Worm (Caenorhabditis elegans) whole organism, L1 larva: Measurements from ENCODE around the gene sto-1.

Source experiments
- C04F5.9 ChIP-seq: sonication (generic microtip); optimal IDR thresholded peaks from 2 replicates; lab custom pipeline; 2016; ENCODE audit warnings: missing genetic modification characterization, missing compliant biosample characterization
- C16A3.4 ChIP-seq: fragments of 150-350 bp; optimal IDR thresholded peaks from 2 replicates; lab custom pipeline; 2014; ENCODE audit warnings: missing biosample characterization, missing genetic modification characterization
- C34B4.2 ChIP-seq: sonication (generic microtip); optimal IDR thresholded peaks from 2 replicates; lab custom pipeline; 2017; ENCODE audit warnings: mild to moderate bottlenecking, missing genetic modification characterization, missing compliant biosample characterization
- F16B12.6 ChIP-seq: fragments of 150-350 bp; optimal IDR thresholded peaks from 2 replicates; lab custom pipeline; 2014; ENCODE audit warnings: missing biosample characterization, missing genetic modification characterization
- aha-1 ChIP-seq: fragments of 150-350 bp; optimal IDR thresholded peaks from 2 replicates; lab custom pipeline; 2014; ENCODE audit warnings: missing biosample characterization, missing genetic modification characterization
- alr-1 ChIP-seq: fragments of 200-800 bp; sonication (Bioruptor generic); optimal IDR thresholded peaks from 2 replicates; lab custom pipeline; 2018; ENCODE audit warnings: borderline replicate concordance, mild to moderate bottlenecking, missing genetic modification characterization, missing compliant biosample characterization
- blmp-1 ChIP-seq: fragments of 150-350 bp; optimal IDR thresholded peaks from 2 replicates; lab custom pipeline; 2014; ENCODE audit warnings: missing biosample characterization, missing genetic modification characterization
- ceh-63 ChIP-seq: fragments of 200-800 bp; sonication (Bioruptor generic); optimal IDR thresholded peaks from 2 replicates; lab custom pipeline; 2018; ENCODE audit warnings: mild to moderate bottlenecking, missing genetic modification characterization, missing compliant biosample characterization
- ceh-8 ChIP-seq: fragments of 200-800 bp; sonication (Bioruptor generic); optimal IDR thresholded peaks from 2 replicates; lab custom pipeline; 2018; ENCODE audit warnings: mild to moderate bottlenecking, missing genetic modification characterization, moderate library complexity, missing compliant biosample characterization
- ceh-82 ChIP-seq, 3 experiments: fragments of 150-350 bp in 1 of 3; sonication (generic microtip) in 2 of 3; optimal IDR thresholded peaks; 2 replicates each; lab custom pipeline; 2014 to 2017; ENCODE audit warnings: missing biosample characterization in 3 of 3, missing genetic modification characterization in 3 of 3
- ces-1 ChIP-seq: fragments of 150-350 bp; optimal IDR thresholded peaks from 2 replicates; lab custom pipeline; 2014; ENCODE audit warnings: missing biosample characterization, missing genetic modification reagents, missing genetic modification characterization
- elt-3 ChIP-seq, 6 experiments: fragments of 150-350 bp in 1 of 6; sonication (generic microtip); optimal IDR thresholded peaks; 2 replicates each; lab custom pipeline; 2017 to 2018; ENCODE audit warnings: missing biosample characterization in 6 of 6, missing genetic modification characterization in 6 of 6, inconsistent platforms in 1 of 6
- fkh-4 ChIP-seq: sonication (generic microtip); optimal IDR thresholded peaks from 2 replicates; lab custom pipeline; 2016; ENCODE audit warnings: missing compliant biosample characterization, missing genetic modification characterization, borderline replicate concordance
- fkh-8 ChIP-seq: sonication (generic microtip); optimal IDR thresholded peaks from 2 replicates; lab custom pipeline; 2016; ENCODE audit warnings: mild to moderate bottlenecking, missing genetic modification characterization, missing compliant biosample characterization
- fos-1 ChIP-seq: fragments of 150-350 bp; optimal IDR thresholded peaks from 2 replicates; lab custom pipeline; 2014; ENCODE audit warnings: missing biosample characterization, missing genetic modification characterization
- hpl-2 ChIP-seq: fragments of 150-350 bp; optimal IDR thresholded peaks from 2 replicates; lab custom pipeline; 2014; ENCODE audit warnings: missing biosample characterization, missing genetic modification reagents, missing genetic modification characterization
- isw-1 ChIP-seq: fragments of 200-800 bp; sonication (Bioruptor generic); IDR thresholded peaks from 2 replicates; pipeline ENCODE4 v1.3.6; 2022; ENCODE audit warnings: missing genetic modification characterization, missing compliant biosample characterization
- lin-14 ChIP-seq: fragments of 200-800 bp; sonication (Bioruptor generic); optimal IDR thresholded peaks from 2 replicates; lab custom pipeline; 2018; ENCODE audit warnings: mild to moderate bottlenecking, missing genetic modification characterization, moderate library complexity, missing compliant biosample characterization
- lin-39 ChIP-seq: fragments of 150-350 bp; optimal IDR thresholded peaks from 2 replicates; lab custom pipeline; 2014; ENCODE audit warnings: missing biosample characterization, missing genetic modification reagents, missing genetic modification characterization
- lsy-2 ChIP-seq, 2 experiments: fragments of 150-350 bp; optimal IDR thresholded peaks; 2 replicates each; lab custom pipeline; 2014; ENCODE audit warnings: missing biosample characterization in 2 of 2, missing genetic modification characterization in 2 of 2
- mef-2 ChIP-seq: fragments of 150-350 bp; optimal IDR thresholded peaks from 2 replicates; lab custom pipeline; 2014; ENCODE audit warnings: missing biosample characterization, missing genetic modification characterization
- mep-1 ChIP-seq: fragments of 150-350 bp; optimal IDR thresholded peaks from 2 replicates; lab custom pipeline; 2014; ENCODE audit warnings: missing biosample characterization, missing genetic modification characterization
- nhr-12 ChIP-seq: sonication (generic microtip); optimal IDR thresholded peaks from 2 replicates; lab custom pipeline; 2017; ENCODE audit warnings: missing biosample characterization, missing genetic modification characterization
- nhr-20 ChIP-seq: sonication (generic microtip); optimal IDR thresholded peaks from 2 replicates; lab custom pipeline; 2016; ENCODE audit warnings: mild to moderate bottlenecking, missing genetic modification characterization, missing compliant biosample characterization
- nhr-237 ChIP-seq: fragments of 150-350 bp; optimal IDR thresholded peaks from 2 replicates; lab custom pipeline; 2014; ENCODE audit warnings: missing biosample characterization, missing genetic modification characterization
- nhr-47 ChIP-seq: sonication (generic microtip); optimal IDR thresholded peaks from 2 replicates; lab custom pipeline; 2016; ENCODE audit warnings: mild to moderate bottlenecking, missing genetic modification characterization, moderate library complexity, missing compliant biosample characterization
- nhr-71 ChIP-seq: sonication (generic microtip); optimal IDR thresholded peaks from 2 replicates; lab custom pipeline; 2016; ENCODE audit warnings: mild to moderate bottlenecking, missing genetic modification characterization, moderate library complexity, missing compliant biosample characterization
- nhr-76 ChIP-seq: sonication (generic microtip); optimal IDR thresholded peaks from 2 replicates; lab custom pipeline; 2017; ENCODE audit warnings: missing biosample characterization, missing genetic modification characterization
- nhr-84 ChIP-seq: sonication (generic microtip); optimal IDR thresholded peaks from 2 replicates; lab custom pipeline; 2017; ENCODE audit warnings: missing biosample characterization, missing genetic modification characterization
- nhr-85 ChIP-seq: sonication (generic microtip); peaks from one replicate; lab custom pipeline; 2016; ENCODE audit warnings: missing genetic modification characterization, inconsistent platforms, missing compliant biosample characterization
- nhr-90 ChIP-seq: sonication (generic microtip); optimal IDR thresholded peaks from 2 replicates; lab custom pipeline; 2016; ENCODE audit warnings: mild to moderate bottlenecking, missing genetic modification characterization, missing compliant biosample characterization; ENCODE audit not compliant: poor library complexity
- pqm-1 ChIP-seq: sonication (generic microtip); optimal IDR thresholded peaks from 3 replicates; lab custom pipeline; 2017; ENCODE audit warnings: missing biosample characterization, missing genetic modification characterization
- rnt-1 ChIP-seq: sonication (generic microtip); optimal IDR thresholded peaks from 2 replicates; lab custom pipeline; 2016; ENCODE audit warnings: mild to moderate bottlenecking, missing genetic modification characterization, moderate library complexity, missing compliant biosample characterization
- skn-1 ChIP-seq: fragments of 150-350 bp; optimal IDR thresholded peaks from 2 replicates; lab custom pipeline; 2014; ENCODE audit warnings: missing biosample characterization, missing genetic modification characterization
- snu-23 ChIP-seq: sonication (generic microtip); optimal IDR thresholded peaks from 2 replicates; lab custom pipeline; 2016; ENCODE audit warnings: missing genetic modification characterization, missing compliant biosample characterization
- swsn-7 ChIP-seq: sonication (generic microtip); optimal IDR thresholded peaks from 2 replicates; lab custom pipeline; 2016; ENCODE audit warnings: missing genetic modification characterization, missing compliant biosample characterization
- unc-130 ChIP-seq: fragments of 150-350 bp; optimal IDR thresholded peaks from 2 replicates; lab custom pipeline; 2017; ENCODE audit warnings: missing biosample characterization, missing genetic modification characterization, inconsistent platforms
- zag-1 ChIP-seq: fragments of 150-350 bp; optimal IDR thresholded peaks from 2 replicates; lab custom pipeline; 2014; ENCODE audit warnings: missing biosample characterization, missing genetic modification characterization
- ztf-11 ChIP-seq, 2 experiments: sonication (generic microtip); optimal IDR thresholded peaks; 2 replicates each; lab custom pipeline; 2016 to 2017; ENCODE audit warnings: missing genetic modification characterization in 2 of 2, missing biosample characterization in 1 of 2, missing compliant biosample characterization in 1 of 2
- ztf-4 ChIP-seq: fragments of 150-350 bp; optimal IDR thresholded peaks from 2 replicates; lab custom pipeline; 2014; ENCODE audit warnings: missing biosample characterization, missing genetic modification characterization

The sto-1 gene

DNA sequence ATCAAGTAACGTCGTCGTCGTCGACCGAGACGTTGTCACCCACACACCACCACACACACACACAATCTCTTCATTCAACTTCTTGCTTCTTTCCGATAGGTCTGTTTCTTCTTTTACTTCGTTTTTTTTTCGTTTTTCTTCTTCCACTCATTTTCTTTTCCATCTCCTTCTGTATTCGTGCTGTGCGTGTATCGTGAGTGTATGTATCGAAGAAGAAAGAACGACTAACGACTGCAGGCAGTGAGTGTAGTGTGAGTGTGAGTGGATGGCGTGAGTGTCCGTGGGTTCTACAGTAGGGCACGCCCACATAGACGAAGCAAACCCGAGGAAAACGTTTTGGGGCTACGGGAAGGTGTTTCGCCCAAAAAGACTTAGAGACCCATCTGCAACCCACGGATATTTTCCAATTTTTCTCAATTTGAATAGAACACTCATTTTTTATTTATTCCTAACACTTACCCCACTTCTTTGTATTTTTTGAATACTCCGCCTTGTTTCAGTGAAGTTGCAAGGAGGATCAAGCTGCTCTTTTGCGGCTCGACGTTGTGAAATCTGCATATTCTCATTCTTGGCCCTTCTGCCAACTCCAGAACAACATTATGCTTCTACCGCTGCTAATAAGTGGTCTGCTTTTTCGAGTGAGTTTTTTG is 23.1 kb downstream of the sto-1 start, which contains the start of gene adt-2 (continued):
- TF ChIP-seq ceh-8 (GFP tag; lab: Kevin White, UChicago) = no peak
- TF ChIP-seq nhr-12 (tag; lab: Kevin White, UChicago) = no peak
- no peak for TF ChIP-seq nhr-76 (tag; lab: Kevin White, UChicago)
- TF ChIP-seq nhr-84 (tag; lab: Kevin White, UChicago) = no peak
- TF ChIP-seq elt-3 (tag; optimal IDR thresholded peaks at IDR 0.05; lab: Kevin White, UChicago) = peak in 5 of 6 experiments; percentile 6 to 74 (median 54)
- peak; percentile 52 for TF ChIP-seq mep-1 (tag; lab: Kevin White, UChicago)
- no peak for TF ChIP-seq swsn-7
- TF ChIP-seq C34B4.2 (tag; lab: Kevin White, UChicago) = no peak
- TF ChIP-seq pqm-1 (tag; lab: Kevin White, UChicago) = no peak
- TF ChIP-seq ces-1 (GFP tag; lab: Kevin White, UChicago) = no peak
- TF ChIP-seq unc-130 = no peak
- TF ChIP-seq hpl-2 = no peak
- TF ChIP-seq F16B12.6 (tag; lab: Kevin White, UChicago) = no peak
- peak; percentile 43 for TF ChIP-seq C16A3.4 (tag; lab: Kevin White, UChicago)
- no peak for TF ChIP-seq alr-1 (tag; lab: Kevin White, UChicago)
- no peak for TF ChIP-seq fkh-4 (tag; lab: Kevin White, UChicago)
- no peak for TF ChIP-seq ceh-82 (tag; optimal IDR thresholded peaks at IDR 0.05; lab: Kevin White, UChicago)
- no peak for TF ChIP-seq lin-39 (tag; lab: Kevin White, UChicago)
- no peak for TF ChIP-seq fos-1
- TF ChIP-seq aha-1 (tag; lab: Kevin White, UChicago) = no peak
- no peak for TF ChIP-seq mef-2 (tag; lab: Kevin White, UChicago)
- TF ChIP-seq skn-1 (tag; lab: Kevin White, UChicago) = no peak
- TF ChIP-seq ceh-63 (GFP tag; lab: Kevin White, UChicago) = no peak
- TF ChIP-seq rnt-1 (tag; lab: Kevin White, UChicago) = no peak
- no peak for TF ChIP-seq isw-1 (GFP tag; lab: Robert Waterston, UW)
- TF ChIP-seq ztf-11 (tag; optimal IDR thresholded peaks at IDR 0.05; lab: Kevin White, UChicago) = no peak
- TF ChIP-seq lsy-2 (tag; optimal IDR thresholded peaks at IDR 0.05; lab: Kevin White, UChicago) = peak; percentile 20 to 74
- peak; percentile 31 for TF ChIP-seq nhr-71 (tag; lab: Kevin White, UChicago)
- TF ChIP-seq fkh-8 = no peak
- no peak for TF ChIP-seq zag-1 (tag; lab: Kevin White, UChicago)
- TF ChIP-seq, all 84 proteins: peak for 15

DNA sequence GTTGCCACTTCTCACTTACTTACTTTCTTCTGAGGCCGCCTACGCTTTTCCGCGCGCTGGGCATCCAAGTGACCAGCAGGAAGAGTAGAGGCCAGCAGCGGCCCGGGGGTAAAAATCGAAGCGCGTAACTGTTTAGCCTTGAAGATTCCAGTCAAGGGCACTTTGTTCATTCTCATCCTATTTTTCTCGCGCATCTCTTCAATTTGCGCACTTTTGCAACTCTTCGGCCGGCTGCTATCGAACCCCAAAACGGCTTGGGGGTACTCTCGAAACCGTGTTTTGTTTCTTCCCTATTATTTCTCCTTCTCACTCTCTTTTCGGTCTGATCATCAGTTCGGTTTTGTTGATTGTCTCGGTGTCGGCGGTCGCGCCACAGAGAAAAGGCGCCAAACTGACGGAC is 24.0 kb downstream of the sto-1 start:
- TF ChIP-seq snu-23 (GFP tag; lab: Kevin White, UChicago) = peak; percentile 23
- TF ChIP-seq elt-3 (tag; optimal IDR thresholded peaks at IDR 0.05; lab: Kevin White, UChicago) = peak in 1 of 6 experiments; percentile 12
- TF ChIP-seq nhr-237 (tag; lab: Kevin White, UChicago) = no peak
- TF ChIP-seq fkh-4 (tag; lab: Kevin White, UChicago) = no peak
- no peak for TF ChIP-seq ztf-4 (tag; lab: Kevin White, UChicago)
- peak; percentile 6 for TF ChIP-seq nhr-90 (tag; lab: Kevin White, UChicago)
- peak; percentile 88 for TF ChIP-seq nhr-85 (tag; lab: Kevin White, UChicago)
- peak; percentile 65 for TF ChIP-seq lin-14
- TF ChIP-seq blmp-1 (tag; lab: Kevin White, UChicago) = peak; percentile 68
- peak; percentile 56 for TF ChIP-seq nhr-71 (tag; lab: Kevin White, UChicago)
- TF ChIP-seq nhr-47 (tag; lab: Kevin White, UChicago) = peak; percentile 6
- TF ChIP-seq ces-1 (GFP tag; lab: Kevin White, UChicago) = no peak
- TF ChIP-seq C04F5.9 (tag; lab: Kevin White, UChicago) = no peak
- TF ChIP-seq skn-1 (tag; lab: Kevin White, UChicago) = peak; percentile 2
- TF ChIP-seq mep-1 (tag; lab: Kevin White, UChicago) = peak; percentile 39
- TF ChIP-seq nhr-20 (tag; lab: Kevin White, UChicago) = peak; percentile 54
